Worm (Caenorhabditis elegans): ENCODE results near the gene asp-4.
A peak's percentile ranks its signal among the peaks of the same experiment; 100 is the strongest.

DNA sequence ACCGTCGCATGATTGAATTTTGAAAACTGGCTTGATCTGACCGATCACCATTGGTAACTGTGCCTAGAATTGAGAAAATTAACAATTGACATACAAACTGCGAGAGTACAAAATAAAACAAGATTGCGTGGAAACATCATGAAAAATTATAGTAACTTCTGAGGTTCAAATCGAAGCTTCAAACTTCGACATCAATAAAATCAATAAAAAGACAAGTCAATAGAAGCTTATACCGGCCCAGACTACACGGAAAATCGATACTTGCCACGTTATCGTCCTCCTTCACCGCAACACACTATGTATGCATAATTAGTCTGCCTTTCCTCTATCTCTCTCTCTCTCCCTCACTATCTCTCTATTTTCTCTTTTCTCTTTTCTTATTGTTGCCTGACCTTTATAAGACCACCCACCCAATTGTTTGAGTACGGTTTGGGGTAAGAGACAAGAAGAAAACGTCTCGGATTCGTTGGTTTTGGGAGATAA lies 5.4 kb upstream of the asp-4 start, which contains the start of gene skr-21:
- no peak for TF ChIP-seq bed-3 (GFP tag; optimal IDR thresholded peaks at IDR 0.05)
- no peak for TF ChIP-seq elt-1 (tag; optimal IDR thresholded peaks at IDR 0.05; ENCODE audit: borderline replicate concordance, insufficient read depth)
- TF ChIP-seq M03D4.4 (tag; optimal IDR thresholded peaks at IDR 0.05), result no peak
- TF ChIP-seq snpc-4 (tag; optimal IDR thresholded peaks at IDR 0.05), result no peak
- no peak for TF ChIP-seq nhr-76 (tag; optimal IDR thresholded peaks at IDR 0.05)
- TF ChIP-seq nhr-237 (tag; optimal IDR thresholded peaks at IDR 0.05), result no peak
- TF ChIP-seq nhr-28 (tag; optimal IDR thresholded peaks at IDR 0.05), result no peak
- peak; percentile 48 for TF ChIP-seq sptf-1 (tag; optimal IDR thresholded peaks at IDR 0.05)
- TF ChIP-seq nhr-12 (tag; optimal IDR thresholded peaks at IDR 0.05), result no peak
- TF ChIP-seq ham-2 (GFP tag; optimal IDR thresholded peaks at IDR 0.05), result no peak
- no peak for TF ChIP-seq pha-4 (tag; optimal IDR thresholded peaks at IDR 0.05)
- peak; percentile 39 for TF ChIP-seq ces-1 (GFP tag; optimal IDR thresholded peaks at IDR 0.05)
- no peak for TF ChIP-seq lsy-2 (tag; optimal IDR thresholded peaks at IDR 0.05)
- TF ChIP-seq drap-1 (GFP tag; optimal IDR thresholded peaks at IDR 0.05), result no peak
